Worm (Caenorhabditis elegans) whole organism, young adult: ENCODE measurements around the gene C45B2.6.

Experiments used
- B0019.2 ChIP-seq: fragments of 200-800 bp; sonication (Bioruptor generic); conservative IDR thresholded peaks from 2 replicates; pipeline ENCODE4 v1.3.6; 2022; ENCODE audit warnings: missing genetic modification reagents, missing genetic modification characterization, missing compliant biosample characterization
- B0035.1 ChIP-seq: sonication (generic microtip); optimal IDR thresholded peaks from 2 replicates; lab custom pipeline; 2016; ENCODE audit warnings: missing genetic modification characterization, mild to moderate bottlenecking, missing compliant biosample characterization, missing genotype, missing genetic modification reagents
- C17E4.6 ChIP-seq: fragments of 200-800 bp; sonication (Bioruptor generic); IDR thresholded peaks from 2 replicates; pipeline ENCODE4 v1.3.6; 2022; ENCODE audit warnings: missing genetic modification reagents, missing genetic modification characterization, missing compliant biosample characterization
- F22D6.2 ChIP-seq: sonication (generic microtip); optimal IDR thresholded peaks from 2 replicates; lab custom pipeline; 2016; ENCODE audit warnings: mild to moderate bottlenecking, missing genetic modification characterization, missing compliant biosample characterization
- T07F8.4 ChIP-seq: sonication (generic microtip); optimal IDR thresholded peaks from 2 replicates; lab custom pipeline; 2016; ENCODE audit warnings: mild to moderate bottlenecking, missing genetic modification characterization, moderate library complexity, missing compliant biosample characterization
- T26A5.8 ChIP-seq: sonication (generic microtip); optimal IDR thresholded peaks from 2 replicates; lab custom pipeline; 2016; ENCODE audit warnings: missing genetic modification characterization, missing compliant biosample characterization
- Y67H2A.10 ChIP-seq: fragments of 200-800 bp; sonication (Bioruptor generic); conservative IDR thresholded peaks from 2 replicates; pipeline ENCODE4 v1.3.6; 2022; ENCODE audit warnings: missing genetic modification reagents, missing genetic modification characterization, missing compliant biosample characterization
- ZK185.1 ChIP-seq: sonication (generic microtip); optimal IDR thresholded peaks from 2 replicates; lab custom pipeline; 2016; ENCODE audit warnings: mild to moderate bottlenecking, missing genetic modification characterization, missing compliant biosample characterization; ENCODE audit not compliant: poor library complexity, severe bottlenecking
- aptf-2 ChIP-seq: fragments of 200-800 bp; sonication (Bioruptor generic); conservative IDR thresholded peaks from 2 replicates; pipeline ENCODE4 v1.3.6; 2022; ENCODE audit warnings: missing genetic modification reagents, missing genetic modification characterization, missing compliant biosample characterization
- bed-1 ChIP-seq: fragments of 200-800 bp; sonication (Bioruptor generic); IDR thresholded peaks from 2 replicates; pipeline ENCODE4 v1.3.6; 2022; ENCODE audit warnings: missing genetic modification reagents, missing genetic modification characterization, missing compliant biosample characterization
- ceh-27 ChIP-seq: fragments of 200-800 bp; sonication (Bioruptor generic); optimal IDR thresholded peaks from 2 replicates; lab custom pipeline; 2018; ENCODE audit warnings: mild to moderate bottlenecking, missing genetic modification characterization, moderate library complexity, missing compliant biosample characterization
- ceh-91 ChIP-seq: fragments of 200-800 bp; sonication (Bioruptor generic); IDR thresholded peaks from 2 replicates; pipeline ENCODE4 v1.3.6; 2022; ENCODE audit warnings: missing genetic modification reagents, missing genetic modification characterization, missing compliant biosample characterization
- egl-18 ChIP-seq: fragments of 200-800 bp; sonication (Bioruptor generic); IDR thresholded peaks from 2 replicates; pipeline ENCODE4 v1.3.6; 2022; ENCODE audit warnings: missing genetic modification reagents, missing genetic modification characterization, missing compliant biosample characterization
- egl-44 ChIP-seq: fragments of 200-800 bp; sonication (Bioruptor generic); IDR thresholded peaks from 2 replicates; pipeline ENCODE4 v1.3.6; 2022; ENCODE audit warnings: missing genetic modification reagents, missing genetic modification characterization, missing compliant biosample characterization
- ets-4 ChIP-seq: fragments of 200-800 bp; sonication (Bioruptor generic); optimal IDR thresholded peaks from 2 replicates; lab custom pipeline; 2018; ENCODE audit warnings: mild to moderate bottlenecking, missing genetic modification characterization, missing compliant biosample characterization
- hlh-26 ChIP-seq: fragments of 200-800 bp; sonication (Bioruptor generic); conservative IDR thresholded peaks from 2 replicates; pipeline ENCODE4 v1.3.6; 2022; ENCODE audit warnings: missing genetic modification reagents, missing genetic modification characterization, missing compliant biosample characterization
- lin-54 ChIP-seq: fragments of 200-800 bp; sonication (Bioruptor generic); optimal IDR thresholded peaks from 2 replicates; lab custom pipeline; 2018; ENCODE audit warnings: mild to moderate bottlenecking, missing genetic modification characterization, missing compliant biosample characterization
- lir-1 ChIP-seq: fragments of 200-800 bp; sonication (Bioruptor generic); conservative IDR thresholded peaks from 2 replicates; pipeline ENCODE4 v1.3.6; 2022; ENCODE audit warnings: missing genetic modification reagents, missing genetic modification characterization, missing compliant biosample characterization
- madf-10 ChIP-seq: sonication (generic microtip); optimal IDR thresholded peaks from 2 replicates; lab custom pipeline; 2016; ENCODE audit warnings: mild to moderate bottlenecking, missing genetic modification characterization, missing compliant biosample characterization
- madf-6 ChIP-seq: fragments of 200-800 bp; sonication (Bioruptor generic); IDR thresholded peaks from 2 replicates; pipeline ENCODE4 v1.3.6; 2022; ENCODE audit warnings: missing genetic modification reagents, missing genetic modification characterization, missing compliant biosample characterization
- madf-8 ChIP-seq: fragments of 200-800 bp; sonication (Bioruptor generic); conservative IDR thresholded peaks from 2 replicates; pipeline ENCODE4 v1.3.6; 2022; ENCODE audit warnings: missing genetic modification reagents, missing genetic modification characterization, missing compliant biosample characterization
- mcd-1 ChIP-seq: fragments of 200-800 bp; sonication (Bioruptor generic); IDR thresholded peaks from 2 replicates; pipeline ENCODE4 v1.3.6; 2022; ENCODE audit warnings: missing genetic modification reagents, missing genetic modification characterization, missing compliant biosample characterization
- mel-28 ChIP-seq: sonication (generic microtip); optimal IDR thresholded peaks from 2 replicates; lab custom pipeline; 2016; ENCODE audit warnings: borderline replicate concordance, mild to moderate bottlenecking, missing genetic modification characterization, missing compliant biosample characterization
- mes-4 ChIP-seq: sonication (generic microtip); optimal IDR thresholded peaks from 2 replicates; lab custom pipeline; 2016; ENCODE audit warnings: missing genotype, missing genetic modification characterization, missing compliant biosample characterization
- nfya-2 ChIP-seq: fragments of 200-800 bp; sonication (Bioruptor generic); IDR thresholded peaks from 2 replicates; pipeline ENCODE4 v1.3.6; 2022; ENCODE audit warnings: missing genetic modification reagents, missing genetic modification characterization, missing compliant biosample characterization
- nfyb-1 ChIP-seq: fragments of 200-800 bp; sonication (Bioruptor generic); IDR thresholded peaks from 2 replicates; pipeline ENCODE4 v1.3.6; 2022; ENCODE audit warnings: missing genetic modification reagents, missing genetic modification characterization, missing compliant biosample characterization
- nhr-27 ChIP-seq: fragments of 200-800 bp; sonication (Bioruptor generic); optimal IDR thresholded peaks from 2 replicates; lab custom pipeline; 2018; ENCODE audit warnings: mild to moderate bottlenecking, missing genetic modification characterization, moderate library complexity, missing compliant biosample characterization
- nhr-80 ChIP-seq: sonication (generic microtip); optimal IDR thresholded peaks from 2 replicates; lab custom pipeline; 2016; ENCODE audit warnings: missing genetic modification characterization, missing compliant biosample characterization
- nhr-90 ChIP-seq: sonication (generic microtip); optimal IDR thresholded peaks from 2 replicates; lab custom pipeline; 2016; ENCODE audit warnings: missing genotype, mild to moderate bottlenecking, missing genetic modification characterization, missing compliant biosample characterization
- rec-8 ChIP-seq, 2 experiments: sonication (generic microtip); optimal IDR thresholded peaks; 2 replicates each; lab custom pipeline; 2016; ENCODE audit warnings: mild to moderate bottlenecking in 2 of 2, missing genetic modification characterization in 2 of 2, missing genetic modification reagents in 2 of 2, missing genotype in 2 of 2, missing biosample characterization in 1 of 2, missing compliant biosample characterization in 1 of 2, moderate library complexity in 1 of 2
- rpc-1 ChIP-seq, 2 experiments: fragments of 150-350 bp in 1 of 2; sonication (generic microtip) in 1 of 2; optimal IDR thresholded peaks; 2 replicates each; lab custom pipeline; 2014 to 2018; ENCODE audit warnings: missing biosample characterization in 1 of 2, missing genetic modification characterization in 1 of 2, missing genetic modification reagents in 1 of 2, missing genotype in 1 of 2
- snpc-3.4 ChIP-seq: sonication (generic microtip); optimal IDR thresholded peaks from 2 replicates; lab custom pipeline; 2017; ENCODE audit warnings: missing genetic modification characterization, mild to moderate bottlenecking, missing compliant biosample characterization, antibody characterized with exemption, moderate library complexity, missing genotype, missing genetic modification reagents
- tbp1 ChIP-seq: fragments of 200-800 bp; sonication (Bioruptor generic); optimal IDR thresholded peaks from 2 replicates; lab custom pipeline; 2018; ENCODE audit warnings: mild to moderate bottlenecking, missing genetic modification characterization, missing compliant biosample characterization
- tbx-9 ChIP-seq: sonication (generic microtip); optimal IDR thresholded peaks from 2 replicates; lab custom pipeline; 2016; ENCODE audit warnings: borderline replicate concordance, missing genetic modification characterization, inconsistent platforms, missing compliant biosample characterization
- tlf-1 ChIP-seq: fragments of 200-800 bp; sonication (Bioruptor generic); optimal IDR thresholded peaks from 2 replicates; lab custom pipeline; 2018; ENCODE audit warnings: mild to moderate bottlenecking, missing genetic modification characterization, missing compliant biosample characterization
- unc-130 ChIP-seq: sonication (generic microtip); optimal IDR thresholded peaks from 2 replicates; lab custom pipeline; 2016; ENCODE audit warnings: missing genetic modification reagents, missing genetic modification characterization, missing compliant biosample characterization
- ztf-25 ChIP-seq: fragments of 200-800 bp; sonication (Bioruptor generic); IDR thresholded peaks from 2 replicates; pipeline ENCODE4 v1.3.6; 2022; ENCODE audit warnings: missing genetic modification reagents, missing genetic modification characterization, missing compliant biosample characterization

The C45B2.6 gene

DNA sequence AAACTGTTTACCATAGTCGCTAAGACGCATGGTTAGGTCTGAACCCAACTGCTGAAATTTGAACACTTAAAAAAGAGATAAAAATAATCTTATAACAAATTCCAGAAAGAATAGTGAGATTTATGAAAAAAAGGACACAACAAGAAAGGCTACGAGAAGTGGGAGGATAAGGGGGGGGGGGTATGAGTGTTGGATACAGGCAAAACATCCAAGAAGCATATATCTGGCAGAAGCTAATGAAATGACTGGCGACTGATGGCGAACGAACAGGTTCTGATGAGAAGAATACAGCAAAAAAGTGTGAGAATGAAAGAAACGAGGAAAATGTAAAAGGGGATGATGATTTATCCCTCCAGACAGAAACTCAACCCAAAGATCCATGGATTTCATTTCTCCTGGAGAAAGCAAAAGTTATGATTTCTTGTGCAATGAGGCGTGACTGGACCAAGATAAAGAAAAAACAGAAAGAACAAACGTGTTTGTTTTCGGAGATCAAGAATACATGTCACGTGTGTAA lies 13.3 kb downstream of the C45B2.6 start, which contains the start of gene ptr-4:
Gene ptr-4 (minus strand): TSS at position 51 of the 517 bp plus-strand sequence.
- TF ChIP-seq ets-4 (GFP tag; lab: Kevin White, UChicago): no peak
- no peak for TF ChIP-seq nfya-2
- TF ChIP-seq ztf-25 (GFP tag; lab: Robert Waterston, UW): no peak
- no peak for TF ChIP-seq snpc-3.4
- TF ChIP-seq F22D6.2: no peak
- no peak for TF ChIP-seq tlf-1 (GFP tag; lab: Kevin White, UChicago)
- no peak for TF ChIP-seq ZK185.1 (tag; lab: Kevin White, UChicago)
- TF ChIP-seq tbx-9 (tag; lab: Kevin White, UChicago): no peak
- no peak for TF ChIP-seq unc-130 (GFP tag; lab: Kevin White, UChicago)
- no peak for TF ChIP-seq bed-1 (GFP tag; lab: Robert Waterston, UW)
- no peak for TF ChIP-seq egl-18 (GFP tag; lab: Robert Waterston, UW)
- TF ChIP-seq lir-1: no peak

DNA sequence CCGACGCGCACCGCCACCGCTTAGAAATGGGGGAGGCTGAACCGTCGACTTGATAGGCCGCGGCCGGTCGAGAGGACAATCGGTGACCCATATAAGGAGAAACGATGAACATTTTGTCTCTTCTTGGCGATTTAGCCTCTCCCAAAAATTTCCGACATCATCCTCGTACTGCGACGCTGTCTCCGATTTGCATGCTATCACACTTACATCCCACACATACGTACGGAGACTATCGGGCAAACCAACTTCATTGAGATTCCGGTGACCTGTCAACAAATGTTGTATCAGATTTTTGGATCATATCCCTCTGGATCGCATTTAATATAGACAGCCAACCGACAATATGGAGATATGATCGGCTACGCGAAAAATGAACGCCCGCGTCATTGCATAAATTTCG lies 13.9 kb downstream of the C45B2.6 start:
- TF ChIP-seq ceh-27 (GFP tag; lab: Kevin White, UChicago) (no peak), egl-18 (GFP tag; lab: Robert Waterston, UW) (no peak), madf-8 (GFP tag; lab: Robert Waterston, UW) (no peak), B0019.2 (GFP tag; lab: Robert Waterston, UW) (no peak), rpc-1 (optimal IDR thresholded peaks at IDR 0.05; lab: Kevin White, UChicago) (no peak), rpc-1 (tag; optimal IDR thresholded peaks at IDR 0.05; lab: Kevin White, UChicago) (no peak), hlh-26 (no peak), lin-54 (GFP tag; lab: Kevin White, UChicago) (no peak), nhr-90 (tag; lab: Kevin White, UChicago) (no peak), ceh-91 (GFP tag; lab: Robert Waterston, UW) (no peak), mes-4 (no peak), C17E4.6 (GFP tag; lab: Robert Waterston, UW) (no peak), Y67H2A.10 (no peak), tbp1 (no peak), aptf-2 (GFP tag; lab: Robert Waterston, UW) (no peak), madf-10 (tag; lab: Kevin White, UChicago) (no peak), B0035.1 (tag; lab: Kevin White, UChicago) (no peak), egl-44 (no peak), nhr-80 (tag; lab: Kevin White, UChicago) (no peak), lir-1 (no peak), rec-8 (tag; optimal IDR thresholded peaks at IDR 0.05; lab: Kevin White, UChicago) (no peak)

DNA sequence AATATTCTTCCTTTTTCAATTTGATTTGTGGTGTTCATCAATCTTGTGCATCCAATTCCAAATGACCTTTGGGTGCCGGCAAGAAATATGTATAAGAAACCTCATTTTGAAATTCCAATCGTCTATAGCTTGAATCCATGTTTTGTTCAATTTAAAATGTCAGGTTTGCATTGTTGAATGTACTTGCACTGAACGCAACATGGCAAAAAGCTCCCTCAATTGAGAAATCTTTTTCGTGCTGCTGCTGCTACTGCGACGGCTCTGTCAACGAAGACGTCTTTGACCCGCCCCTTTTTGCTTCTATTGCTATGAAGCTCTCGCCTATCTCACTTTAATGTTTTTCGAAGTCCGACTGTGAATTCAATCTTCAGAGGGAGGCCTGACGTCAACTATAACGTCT lies 22.5 kb downstream of the C45B2.6 start, which contains the start of gene lgc-58:
Gene lgc-58 (plus strand): TSS at position 301 of the 400 bp plus-strand sequence.
- TF ChIP-seq mel-28 (tag; lab: Kevin White, UChicago): no peak
- TF ChIP-seq rpc-1 (optimal IDR thresholded peaks at IDR 0.05; lab: Kevin White, UChicago): no peak
- TF ChIP-seq rpc-1 (tag; optimal IDR thresholded peaks at IDR 0.05; lab: Kevin White, UChicago): no peak
- TF ChIP-seq T26A5.8 (tag; lab: Kevin White, UChicago): no peak
- TF ChIP-seq nhr-27 (tag; lab: Kevin White, UChicago): no peak

DNA sequence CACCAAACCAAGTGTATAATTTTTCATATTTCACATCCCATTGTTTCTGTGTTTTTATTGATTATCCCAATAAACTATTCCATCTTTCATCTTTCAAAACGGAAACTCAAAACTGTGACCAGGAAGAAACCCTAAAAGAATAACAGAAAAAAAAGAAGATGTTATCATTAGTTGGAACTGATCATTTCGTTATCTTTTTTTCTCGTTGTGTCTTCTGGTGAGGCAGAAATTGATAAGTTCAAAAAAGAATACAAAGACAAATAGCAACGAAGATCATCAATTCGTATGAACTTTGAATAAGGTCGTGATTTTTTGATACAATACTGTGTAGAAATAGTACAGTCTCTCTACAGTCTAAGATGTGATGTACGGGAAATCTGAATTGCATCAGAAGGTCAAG lies 29.1 kb downstream of the C45B2.6 start:
- no peak for TF ChIP-seq mcd-1
- TF ChIP-seq ceh-91 (GFP tag; lab: Robert Waterston, UW): no peak
- TF ChIP-seq madf-6 (GFP tag; lab: Robert Waterston, UW): no peak
- no peak for TF ChIP-seq nfyb-1 (GFP tag; lab: Robert Waterston, UW)
- TF ChIP-seq T07F8.4 (tag; lab: Kevin White, UChicago): no peak
